Worm (Caenorhabditis elegans): ENCODE measurements around the gene bpl-1.

bpl-1 gene

DNA sequence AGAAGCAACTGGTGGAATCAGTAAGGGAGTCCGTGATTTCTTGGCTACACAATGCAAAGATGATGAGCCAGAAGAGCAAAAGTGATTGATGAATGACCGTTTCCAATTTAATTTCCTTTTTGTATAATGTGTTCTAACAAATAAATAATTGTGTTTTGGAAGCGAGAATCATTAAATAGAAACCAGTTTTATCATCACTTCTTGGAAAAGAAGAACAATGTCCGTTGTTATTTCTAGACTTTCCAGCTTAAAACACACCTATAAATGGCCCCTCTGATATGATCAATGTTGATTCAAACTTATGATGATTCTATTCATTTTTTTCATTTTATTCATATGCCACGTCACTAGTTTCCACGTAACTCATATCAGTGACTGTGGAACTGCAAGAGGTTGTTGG, 32.1 kb downstream of the bpl-1 start, which contains the start of gene C29F5.8:
Gene C29F5.8 (plus strand): TSS at position 301 of the 400 bp plus-strand sequence.
- TF ChIP-seq ama-1 (optimal IDR thresholded peaks at IDR 0.05) = no peak

- TF ChIP-seq ceh-16 (tag; optimal IDR thresholded peaks at IDR 0.05) = no peak
- TF ChIP-seq ceh-9 (tag; optimal IDR thresholded peaks at IDR 0.05) = no peak
- no peak for TF ChIP-seq eor-1 (tag; optimal IDR thresholded peaks at IDR 0.05)
- no peak for TF ChIP-seq fos-1 (tag; optimal IDR thresholded peaks at IDR 0.05)
- TF ChIP-seq fkh-2 (tag; optimal IDR thresholded peaks at IDR 0.05) = no peak
- no peak for TF ChIP-seq nhr-77 (tag; optimal IDR thresholded peaks at IDR 0.05)
- no peak for TF ChIP-seq jun-1 (tag; optimal IDR thresholded peaks at IDR 0.05)
- no peak for TF ChIP-seq aly-2 (tag; optimal IDR thresholded peaks at IDR 0.05)
- TF ChIP-seq egl-5 (tag; optimal IDR thresholded peaks at IDR 0.05) = no peak
- TF ChIP-seq unc-62 (GFP tag; optimal IDR thresholded peaks at IDR 0.05) = no peak
- TF ChIP-seq ztf-4 (tag; optimal IDR thresholded peaks at IDR 0.05) = no peak
- TF ChIP-seq daf-12 (tag; optimal IDR thresholded peaks at IDR 0.05) = no peak
- no peak for TF ChIP-seq elt-3 (tag; optimal IDR thresholded peaks at IDR 0.05)
- no peak for TF ChIP-seq sea-2 (GFP tag; optimal IDR thresholded peaks at IDR 0.05)
- TF ChIP-seq nhr-23 (tag; optimal IDR thresholded peaks at IDR 0.05) = no peak
- no peak for TF ChIP-seq nhr-11 (tag; optimal IDR thresholded peaks at IDR 0.05)
- TF ChIP-seq R02D3.7 (tag; optimal IDR thresholded peaks at IDR 0.05) = no peak
- no peak for TF ChIP-seq lin-39 (tag; optimal IDR thresholded peaks at IDR 0.05)
- no peak for TF ChIP-seq ceh-82 (tag; optimal IDR thresholded peaks at IDR 0.05)
- no peak for TF ChIP-seq nhr-67 (tag; optimal IDR thresholded peaks at IDR 0.05)
These were observed 35.2 kb downstream of the bpl-1 start, which contains the start of gene glb-10 for ce11 chrII:6309198-6309597. Gene glb-10 (minus strand): TSS chrII:6309298.

DNA sequence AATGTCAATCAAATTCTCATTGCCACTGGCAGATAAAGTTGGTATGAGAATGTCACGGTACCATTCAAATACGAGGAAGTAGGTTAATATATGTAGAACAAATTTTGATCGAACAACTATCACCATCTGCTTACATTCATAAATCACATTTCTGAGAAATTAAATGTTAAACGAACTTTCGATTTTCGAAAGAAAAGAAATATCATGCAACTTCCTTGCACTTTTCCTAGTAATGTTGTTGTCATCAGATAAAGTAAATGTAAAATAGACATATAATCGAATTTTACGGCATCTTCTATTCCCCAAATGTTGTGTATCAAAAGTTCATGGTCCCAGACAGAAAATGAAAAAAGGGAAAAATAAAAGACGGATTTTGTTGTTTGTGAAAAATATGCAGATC, 37.4 kb downstream of the bpl-1 start:
- TF ChIP-seq fkh-10 (GFP tag; optimal IDR thresholded peaks at IDR 0.05) = peak; percentile 27
- TF ChIP-seq zag-1 (tag; optimal IDR thresholded peaks at IDR 0.05) = no peak

- TF ChIP-seq egl-5 (tag; optimal IDR thresholded peaks at IDR 0.05) (no peak), ztf-4 (tag; optimal IDR thresholded peaks at IDR 0.05) (no peak)
These were observed 37.9 kb downstream of the bpl-1 start for ce11 chrII:6311888-6312287.

DNA sequence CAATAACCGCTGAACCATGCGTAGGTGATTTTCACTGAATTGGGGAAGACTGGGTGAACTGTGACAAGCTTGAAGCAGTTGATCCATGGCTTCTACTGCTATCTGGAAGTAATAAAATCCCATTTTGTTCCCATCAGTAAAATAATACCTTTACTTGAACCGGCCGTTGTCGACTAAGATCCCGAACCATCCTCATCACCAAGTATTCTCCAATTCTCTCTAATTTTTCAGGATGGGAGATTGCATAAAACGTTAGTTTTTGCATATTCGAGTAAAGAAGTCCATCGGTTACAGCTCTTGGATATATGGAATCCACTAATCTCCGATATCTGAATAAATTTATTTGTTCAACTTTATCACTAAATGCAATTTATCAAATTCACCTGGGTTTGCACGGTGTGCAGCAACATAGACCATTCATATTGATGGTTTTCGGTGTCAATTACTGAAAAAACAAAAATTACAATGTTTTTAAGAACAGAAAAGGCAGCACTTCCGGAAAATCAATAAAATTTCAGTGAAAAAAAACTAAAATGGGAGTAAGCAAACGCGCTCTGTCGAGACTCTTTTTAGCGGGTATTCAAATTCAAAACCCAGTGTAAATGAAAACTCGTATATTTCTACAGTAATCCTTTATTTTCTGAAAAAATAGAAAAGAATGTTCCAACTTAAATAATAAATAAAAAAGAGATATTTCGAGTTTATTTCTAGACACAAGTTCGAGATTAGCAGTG, 46.8 kb downstream of the bpl-1 start, which contains the start of gene efr-3:
Gene efr-3 (minus strand): TSS at position 505 of the 734 bp plus-strand sequence.
- peak; percentile 44 for TF ChIP-seq nhr-23 (tag; optimal IDR thresholded peaks at IDR 0.05)
- TF ChIP-seq lin-15B (tag; optimal IDR thresholded peaks at IDR 0.05) = peak; percentile 62
- no peak for TF ChIP-seq nhr-11 (tag; optimal IDR thresholded peaks at IDR 0.05)
- TF ChIP-seq snpc-4 (tag; optimal IDR thresholded peaks at IDR 0.05) = no peak
- peak; percentile 44 for TF ChIP-seq pqm-1 (tag; optimal IDR thresholded peaks at IDR 0.05)
- no peak for TF ChIP-seq nhr-77 (tag; optimal IDR thresholded peaks at IDR 0.05)
- no peak for TF ChIP-seq unc-39 (tag; optimal IDR thresholded peaks at IDR 0.05)
- TF ChIP-seq pha-4 (tag; optimal IDR thresholded peaks at IDR 0.05) = peak; percentile 71
- TF ChIP-seq R02D3.7 (tag; optimal IDR thresholded peaks at IDR 0.05) = no peak
- TF ChIP-seq nfya-1 (tag; optimal IDR thresholded peaks at IDR 0.05; ENCODE audit: insufficient read depth) = peak; percentile 63
- no peak for TF ChIP-seq ztf-11 (tag; optimal IDR thresholded peaks at IDR 0.05)
- TF ChIP-seq ceh-82 (tag; optimal IDR thresholded peaks at IDR 0.05) = no peak
- no peak for TF ChIP-seq nhr-28 (tag; optimal IDR thresholded peaks at IDR 0.05)
- no peak for TF ChIP-seq mml-1 (tag; optimal IDR thresholded peaks at IDR 0.05)
- TF ChIP-seq egl-5 (tag; optimal IDR thresholded peaks at IDR 0.05) = no peak
- TF ChIP-seq zag-1 (tag; optimal IDR thresholded peaks at IDR 0.05) = no peak
- no peak for TF ChIP-seq ceh-16 (tag; optimal IDR thresholded peaks at IDR 0.05)
- TF ChIP-seq ZK546.5 (tag; optimal IDR thresholded peaks at IDR 0.05) = no peak
- no peak for TF ChIP-seq elt-3 (tag; optimal IDR thresholded peaks at IDR 0.05)
- TF ChIP-seq ceh-9 (tag; optimal IDR thresholded peaks at IDR 0.05) = no peak
- TF ChIP-seq ceh-28 (tag; optimal IDR thresholded peaks at IDR 0.05) = peak; percentile 79
- TF ChIP-seq nhr-43 (tag; optimal IDR thresholded peaks at IDR 0.05; ENCODE audit: poor library complexity, severe bottlenecking) = no peak
- TF ChIP-seq nhr-237 (tag; optimal IDR thresholded peaks at IDR 0.05) = no peak
- TF ChIP-seq eor-1 (tag; optimal IDR thresholded peaks at IDR 0.05) = no peak
- TF ChIP-seq sea-2 (GFP tag; optimal IDR thresholded peaks at IDR 0.05) = no peak
- no peak for TF ChIP-seq daf-12 (tag; optimal IDR thresholded peaks at IDR 0.05)

Measured in whole organism, L3 larva.